Worm (Caenorhabditis elegans) whole organism, L3 larva: Measurements from ENCODE around the gene srz-13.

Experiments
- R02D3.7 ChIP-seq: fragments of 150-350 bp; optimal IDR thresholded peaks from 2 replicates; lab custom pipeline; 2014; ENCODE audit warnings: missing biosample characterization, missing genetic modification characterization
- aly-2 ChIP-seq: fragments of 150-350 bp; optimal IDR thresholded peaks from 2 replicates; lab custom pipeline; 2014; ENCODE audit warnings: missing biosample characterization, missing genetic modification characterization
- ceh-16 ChIP-seq: sonication (generic microtip); optimal IDR thresholded peaks from 2 replicates; lab custom pipeline; 2017; ENCODE audit warnings: missing biosample characterization, missing genetic modification characterization
- daf-12 ChIP-seq: fragments of 150-350 bp; optimal IDR thresholded peaks from 2 replicates; lab custom pipeline; 2014; ENCODE audit warnings: missing biosample characterization, missing genetic modification reagents, missing genetic modification characterization
- egl-27 ChIP-seq: sonication (generic microtip); optimal IDR thresholded peaks from 4 replicates; lab custom pipeline; 2017; ENCODE audit warnings: missing biosample characterization, missing genetic modification reagents, missing genetic modification characterization
- egl-5 ChIP-seq: fragments of 150-350 bp; optimal IDR thresholded peaks from 2 replicates; lab custom pipeline; 2017; ENCODE audit warnings: missing biosample characterization, missing genetic modification reagents, missing genetic modification characterization, inconsistent platforms
- fos-1 ChIP-seq: fragments of 150-350 bp; optimal IDR thresholded peaks from 2 replicates; lab custom pipeline; 2014; ENCODE audit warnings: missing biosample characterization, missing genetic modification characterization
- nhr-12 ChIP-seq: fragments of 150-350 bp; optimal IDR thresholded peaks from 2 replicates; lab custom pipeline; 2014; ENCODE audit warnings: missing biosample characterization, missing genetic modification characterization
- nhr-25 ChIP-seq: sonication (generic microtip); optimal IDR thresholded peaks from 2 replicates; lab custom pipeline; 2017; ENCODE audit warnings: missing biosample characterization, missing genetic modification characterization
- nhr-76 ChIP-seq: fragments of 150-350 bp; sonication (generic microtip); optimal IDR thresholded peaks from 5 replicates; lab custom pipeline; 2014; ENCODE audit warnings: missing biosample characterization, missing genetic modification characterization
- nhr-77 ChIP-seq: fragments of 150-350 bp; optimal IDR thresholded peaks from 2 replicates; lab custom pipeline; 2014; ENCODE audit warnings: missing biosample characterization, missing genetic modification characterization
- skn-1 ChIP-seq: fragments of 150-350 bp; optimal IDR thresholded peaks from 2 replicates; lab custom pipeline; 2014; ENCODE audit warnings: missing biosample characterization, missing genetic modification characterization
- snpc-4 ChIP-seq: fragments of 150-350 bp; optimal IDR thresholded peaks from 2 replicates; lab custom pipeline; 2014; ENCODE audit warnings: missing biosample characterization, missing genetic modification characterization
- ztf-11 ChIP-seq: fragments of 150-350 bp; optimal IDR thresholded peaks from 2 replicates; lab custom pipeline; 2014; ENCODE audit warnings: missing biosample characterization, missing genetic modification characterization

ce11 chrV:16214505-16214904 is 32.3 kb downstream of the srz-13 start, which contains the start of gene F11A5.9:
- TF ChIP-seq ztf-11 (tag; lab: Kevin White, UChicago) (no peak), R02D3.7 (tag; lab: Kevin White, UChicago) (no peak), aly-2 (tag; lab: Kevin White, UChicago) (no peak), snpc-4 (no peak), skn-1 (tag; lab: Kevin White, UChicago) (no peak), nhr-25 (no peak), nhr-77 (no peak), nhr-12 (tag; lab: Kevin White, UChicago) (no peak), nhr-76 (tag; lab: Kevin White, UChicago) (no peak), daf-12 (tag; lab: Kevin White, UChicago) (no peak), egl-27 (tag; lab: Kevin White, UChicago) (no peak), ceh-16 (tag; lab: Kevin White, UChicago) (no peak), fos-1 (tag; lab: Kevin White, UChicago) (no peak), egl-5 (no peak)
